Worm (Caenorhabditis elegans) whole organism, early embryonic: ENCODE data around the gene F52G3.7.

Source experiments
- F13C5.2 ChIP-seq: sonication (generic microtip); optimal IDR thresholded peaks from 2 replicates; lab custom pipeline; 2017; ENCODE audit warnings: mild to moderate bottlenecking, missing genetic modification characterization, inconsistent platforms, missing compliant biosample characterization
- aly-1 ChIP-seq: sonication (generic microtip); optimal IDR thresholded peaks from 2 replicates; lab custom pipeline; 2016; ENCODE audit warnings: missing genetic modification characterization, missing compliant biosample characterization
- ama-1 ChIP-seq: fragments of 150-350 bp; optimal IDR thresholded peaks from 2 replicates; lab custom pipeline; 2014
- ceh-36 ChIP-seq: sonication (generic microtip); optimal IDR thresholded peaks from 2 replicates; lab custom pipeline; 2016; ENCODE audit warnings: missing genetic modification characterization, inconsistent platforms, missing compliant biosample characterization
- ets-7 ChIP-seq: sonication (generic microtip); optimal IDR thresholded peaks from 2 replicates; lab custom pipeline; 2016; ENCODE audit warnings: missing genotype, missing genetic modification characterization, missing compliant biosample characterization
- flt-1 ChIP-seq: fragments of 200-800 bp; sonication (Bioruptor generic); IDR thresholded peaks from 2 replicates; pipeline ENCODE4 v1.3.6; 2022; ENCODE audit warnings: missing genetic modification characterization, missing compliant biosample characterization
- pes-1 ChIP-seq: fragments of 200-800 bp; sonication (Bioruptor generic); IDR thresholded peaks from 2 replicates; pipeline ENCODE4 v1.3.6; 2022; ENCODE audit warnings: missing genetic modification reagents, missing genetic modification characterization, missing compliant biosample characterization
- scrt-1 ChIP-seq: fragments of 200-800 bp; sonication (Bioruptor generic); IDR thresholded peaks from 2 replicates; pipeline ENCODE4 v1.3.6; 2022; ENCODE audit warnings: missing genetic modification characterization, missing compliant biosample characterization
- sea-1 ChIP-seq: fragments of 200-800 bp; sonication (Bioruptor generic); conservative IDR thresholded peaks from 2 replicates; pipeline ENCODE4 v1.3.6; 2022; ENCODE audit warnings: missing genetic modification characterization, missing compliant biosample characterization
- tbx-11 ChIP-seq: fragments of 200-800 bp; sonication (Bioruptor generic); IDR thresholded peaks from 2 replicates; pipeline ENCODE4 v1.3.6; 2022; ENCODE audit warnings: missing genetic modification characterization, missing compliant biosample characterization
- tbx-37 ChIP-seq: fragments of 200-800 bp; sonication (Bioruptor generic); conservative IDR thresholded peaks from 2 replicates; pipeline ENCODE4 v1.3.6; 2022; ENCODE audit warnings: missing genetic modification reagents, missing genetic modification characterization, missing compliant biosample characterization

DNA sequence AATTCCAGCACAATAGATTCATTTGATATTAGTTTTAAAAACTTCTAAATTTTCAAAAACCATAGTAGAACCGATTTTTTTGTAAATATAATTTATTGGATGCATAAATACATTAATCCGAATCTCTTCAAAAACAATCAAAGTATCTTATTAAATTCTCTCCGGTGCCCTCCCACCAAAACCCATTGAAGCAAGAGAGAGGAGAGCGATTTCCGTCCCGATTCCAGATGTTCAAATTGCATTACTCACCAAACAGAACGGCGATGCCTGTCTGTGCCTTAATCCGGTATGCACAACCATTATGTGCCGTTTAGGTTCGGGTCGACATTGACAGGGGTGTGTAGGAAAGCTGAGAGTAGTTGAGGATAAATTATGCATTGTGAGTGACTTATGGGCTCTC is 3.4 kb upstream of the F52G3.7 start:
- TF ChIP-seq tbx-37 (GFP tag; lab: Robert Waterston, UW) (no peak), F13C5.2 (tag; lab: Kevin White, UChicago) (no peak), pes-1 (GFP tag; lab: Robert Waterston, UW) (no peak), ama-1 (lab: Kevin White, UChicago) (no peak), flt-1 (GFP tag; lab: Robert Waterston, UW) (no peak), scrt-1 (no peak), ceh-36 (tag; lab: Kevin White, UChicago) (no peak), ets-7 (no peak), aly-1 (tag; lab: Kevin White, UChicago) (no peak), sea-1 (GFP tag; lab: Robert Waterston, UW) (no peak), tbx-11 (no peak)
